Fruit fly (Drosophila melanogaster): ENCODE data around the gene CG8927.

Gene CG8927

DNA sequence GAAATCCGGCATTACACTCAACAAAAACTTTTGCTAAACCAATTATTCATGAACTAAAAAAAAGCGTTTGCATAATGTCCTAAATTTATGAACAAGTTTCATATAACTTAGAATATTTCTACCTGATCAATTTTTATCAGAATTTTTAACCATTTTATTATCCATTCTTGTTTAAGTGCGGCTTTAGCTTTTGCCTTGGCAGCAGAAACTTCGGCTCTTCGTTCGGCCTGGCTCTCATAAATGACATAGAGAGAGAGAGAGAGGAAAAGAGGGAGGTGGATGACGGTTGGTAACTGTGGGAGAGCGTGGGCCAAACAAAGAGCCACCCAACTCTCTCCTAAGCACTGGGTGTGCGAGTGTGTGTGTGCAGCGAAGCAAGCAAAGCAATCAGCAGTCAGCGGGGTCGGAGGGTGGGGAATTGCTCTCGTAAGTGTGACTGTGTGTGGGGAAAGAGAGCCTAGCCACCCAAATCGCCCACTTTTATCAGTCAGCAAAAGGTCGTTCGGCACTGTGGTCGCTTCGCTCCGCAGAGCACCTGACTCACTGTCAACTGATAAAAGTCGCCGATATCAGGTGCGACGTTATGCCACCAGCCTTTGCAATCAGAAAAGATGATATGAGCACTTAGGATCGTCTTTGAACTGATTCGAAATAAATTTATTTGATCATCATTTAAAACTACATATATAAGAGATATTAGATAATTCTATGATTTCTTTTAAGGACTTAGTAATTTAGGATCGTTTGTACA lies 43.8 kb downstream of the CG8927 start (continued):
- TF ChIP-seq chn (GFP tag; optimal IDR thresholded peaks at IDR 0.05) = peak; percentile 93
- TF ChIP-seq CG8359 (GFP tag; optimal IDR thresholded peaks at IDR 0.05; ENCODE audit: borderline replicate concordance) = peak; percentile 91
- peak; percentile 97 for TF ChIP-seq Ets65A (GFP tag)
- peak; percentile 94 for TF ChIP-seq vfl (GFP tag; optimal IDR thresholded peaks at IDR 0.05)
- TF ChIP-seq Sry-δ (GFP tag; optimal IDR thresholded peaks at IDR 0.05) = peak; percentile 75
- TF ChIP-seq otp (GFP tag; IDR thresholded peaks at IDR 0.05) = no peak
- TF ChIP-seq zen (tag; optimal IDR thresholded peaks at IDR 0.05) = peak; percentile 94
- TF ChIP-seq bigmax (GFP tag; optimal IDR thresholded peaks at IDR 0.05) = peak; percentile 78
- peak; percentile 96 for TF ChIP-seq CG15011 (GFP tag; optimal IDR thresholded peaks at IDR 0.05)
- TF ChIP-seq Elba2 (GFP tag; optimal IDR thresholded peaks at IDR 0.05) = peak; percentile 42
- no peak for TF ChIP-seq CG11560 (tag; IDR thresholded peaks at IDR 0.05)
- TF ChIP-seq CG15073 (GFP tag; optimal IDR thresholded peaks at IDR 0.05) = peak; percentile 82
- peak; percentile 83 for TF ChIP-seq CG9876 (GFP tag; optimal IDR thresholded peaks at IDR 0.05)
- no peak for TF ChIP-seq ro (GFP tag; IDR thresholded peaks at IDR 0.05)
- TF ChIP-seq GATAe (GFP tag; conservative IDR thresholded peaks at IDR 0.05) = no peak
- peak; percentile 97 for TF ChIP-seq Mes4 (GFP tag; optimal IDR thresholded peaks at IDR 0.05)
- peak; percentile 94 for TF ChIP-seq Fer2 (tag; optimal IDR thresholded peaks at IDR 0.05)
- TF ChIP-seq Hmx (GFP tag; optimal IDR thresholded peaks at IDR 0.05) = peak; percentile 91
- no peak for TF ChIP-seq hbn (GFP tag; IDR thresholded peaks at IDR 0.05; ENCODE audit: partially characterized antibody)
- peak; percentile 95 for TF ChIP-seq Gug (GFP tag; IDR thresholded peaks at IDR 0.05)
- TF ChIP-seq fd3F (GFP tag; optimal IDR thresholded peaks at IDR 0.05) = peak; percentile 97
- no peak for TF ChIP-seq CG31441 (GFP tag; IDR thresholded peaks at IDR 0.05)
- peak; percentile 65 for TF ChIP-seq ab (GFP tag; optimal IDR thresholded peaks at IDR 0.05)
- TF ChIP-seq row (GFP tag; IDR thresholded peaks at IDR 0.05) = no peak
- peak; percentile 96 for TF ChIP-seq Six4 (GFP tag; optimal IDR thresholded peaks at IDR 0.05)
- TF ChIP-seq CG18476 (GFP tag; optimal IDR thresholded peaks at IDR 0.05) = peak; percentile 98
- TF ChIP-seq HmgZ (tag; optimal IDR thresholded peaks at IDR 0.05) = peak; percentile 96
- no peak for TF ChIP-seq CG11456 (GFP tag; IDR thresholded peaks at IDR 0.05)
- TF ChIP-seq tx (GFP tag; optimal IDR thresholded peaks at IDR 0.05) = peak; percentile 97
- TF ChIP-seq Med (GFP tag) = peak; percentile 99
- peak; percentile 61 for TF ChIP-seq Kr (GFP tag; optimal IDR thresholded peaks at IDR 0.05)
- TF ChIP-seq Doc3 (GFP tag; IDR thresholded peaks at IDR 0.05; ENCODE audit: partially characterized antibody) = no peak
- TF ChIP-seq CG3281 (GFP tag; optimal IDR thresholded peaks at IDR 0.05) = peak; percentile 96
- TF ChIP-seq CG15269 (tag; optimal IDR thresholded peaks at IDR 0.05) = peak; percentile 98
- peak; percentile 75 for TF ChIP-seq grn (GFP tag; optimal IDR thresholded peaks at IDR 0.05)
- peak; percentile 81 for TF ChIP-seq CG3065 (GFP tag; optimal IDR thresholded peaks at IDR 0.05)
- TF ChIP-seq cato (GFP tag; optimal IDR thresholded peaks at IDR 0.05; ENCODE audit: borderline replicate concordance) = peak; percentile 90
- peak; percentile 96 for TF ChIP-seq CG33213 (GFP tag; optimal IDR thresholded peaks at IDR 0.05)
- no peak for TF ChIP-seq aop (GFP tag; IDR thresholded peaks at IDR 0.05)
- peak; percentile 97 for TF ChIP-seq CG6813 (GFP tag; optimal IDR thresholded peaks at IDR 0.05)
- TF ChIP-seq CG10654 (GFP tag; optimal IDR thresholded peaks at IDR 0.05) = peak; percentile 96
- TF ChIP-seq abd-A (tag; optimal IDR thresholded peaks at IDR 0.05) = peak; percentile 96
- peak; percentile 81 for TF ChIP-seq Neu2 (GFP tag; optimal IDR thresholded peaks at IDR 0.05; ENCODE audit: borderline replicate concordance)
- TF ChIP-seq unc-4 (GFP tag; IDR thresholded peaks at IDR 0.05; ENCODE audit: partially characterized antibody) = no peak
- peak; percentile 97 for TF ChIP-seq caup (GFP tag; optimal IDR thresholded peaks at IDR 0.05; ENCODE audit: severe bottlenecking)
- TF ChIP-seq Vsx1 (GFP tag; optimal IDR thresholded peaks at IDR 0.05) = peak; percentile 95
- TF ChIP-seq CG5245 (GFP tag; optimal IDR thresholded peaks at IDR 0.05) = peak; percentile 96
- TF ChIP-seq knrl (GFP tag; IDR thresholded peaks at IDR 0.05; ENCODE audit: partially characterized antibody) = no peak
- peak; percentile 95 for TF ChIP-seq crc (GFP tag; optimal IDR thresholded peaks at IDR 0.05)
